Fruit fly (Drosophila melanogaster) whole organism, wandering third instar larva: ENCODE measurements around the gene Rab35.

Experiments used
- CG9705 ChIP-seq: fragments of 200-800 bp; sonication (Bioruptor generic); optimal IDR thresholded peaks from 2 replicates; lab custom pipeline; 2018; ENCODE audit warnings: missing biosample characterization, mild to moderate bottlenecking, missing genetic modification characterization
- CrebA ChIP-seq: fragments of 200-800 bp; sonication (Bioruptor generic); optimal IDR thresholded peaks from 2 replicates; lab custom pipeline; 2016; ENCODE audit warnings: missing biosample characterization, mild to moderate bottlenecking, missing genetic modification characterization, borderline replicate concordance
- Dif ChIP-seq: fragments of 200-275, 200-300 bp; sonication (Bioruptor generic); optimal IDR thresholded peaks from 2 replicates; lab custom pipeline; 2018; ENCODE audit warnings: missing biosample characterization, missing genetic modification characterization; ENCODE audit not compliant: partially characterized antibody
- HLH106 ChIP-seq: fragments of 200-800 bp; optimal IDR thresholded peaks from 3 replicates; lab custom pipeline; 2019; ENCODE audit warnings: missing biosample characterization, mild to moderate bottlenecking, missing genetic modification characterization, moderate library complexity
- Hnf4 ChIP-seq: fragments of 200-800 bp; sonication (Bioruptor generic); optimal IDR thresholded peaks from 2 replicates; lab custom pipeline; 2016; ENCODE audit warnings: missing biosample characterization, mild to moderate bottlenecking, missing genetic modification characterization
- Hr78 ChIP-seq: fragments of >200 bp; optimal IDR thresholded peaks from 2 replicates; lab custom pipeline; 2017; ENCODE audit warnings: missing biosample characterization, missing genetic modification characterization
- Hr83 ChIP-seq: fragments of 200-300 bp; sonication (Bioruptor generic); optimal IDR thresholded peaks from 2 replicates; lab custom pipeline; 2016; ENCODE audit warnings: missing biosample characterization, mild to moderate bottlenecking, missing genetic modification characterization, moderate library complexity; ENCODE audit not compliant: poor library complexity, severe bottlenecking
- Mio ChIP-seq: sonication (Bioruptor generic); optimal IDR thresholded peaks from 2 replicates; lab custom pipeline; 2016; ENCODE audit warnings: missing biosample characterization, missing genetic modification characterization
- Myc ChIP-seq: fragments of >200 bp; optimal IDR thresholded peaks from 2 replicates; lab custom pipeline; 2017
- N ChIP-seq: fragments of >200 bp; optimal IDR thresholded peaks from 2 replicates; lab custom pipeline; 2018; ENCODE audit warnings: missing biosample characterization, missing external identifiers, missing genetic modification characterization
- OdsH ChIP-seq: fragments of 200-800 bp; sonication (Bioruptor generic); optimal IDR thresholded peaks from 2 replicates; lab custom pipeline; 2016; ENCODE audit warnings: missing biosample characterization, mild to moderate bottlenecking, missing genetic modification characterization
- Rel ChIP-seq, 2 experiments: fragments of 200-800 bp; sonication (Bioruptor generic) in 1 of 2; optimal IDR thresholded peaks; 2 replicates in 1 of 2; 3 replicates in 1 of 2; lab custom pipeline; 2016 to 2019; ENCODE audit warnings: mild to moderate bottlenecking in 2 of 2, missing biosample characterization in 2 of 2, missing genetic modification characterization in 2 of 2, moderate library complexity in 1 of 2
- Sp1 ChIP-seq: fragments of 200-800 bp; sonication (Bioruptor generic); optimal IDR thresholded peaks from 3 replicates; lab custom pipeline; 2019; ENCODE audit warnings: missing biosample characterization, mild to moderate bottlenecking, missing genetic modification characterization, moderate library complexity
- Vsx2 ChIP-seq: fragments of 200-300, 225-300 bp; sonication (Bioruptor generic); optimal IDR thresholded peaks from 2 replicates; lab custom pipeline; 2018; ENCODE audit warnings: missing biosample characterization, missing genetic modification characterization; ENCODE audit not compliant: partially characterized antibody
- brk ChIP-seq: fragments of 200-800 bp; sonication (Bioruptor generic); optimal IDR thresholded peaks from 2 replicates; lab custom pipeline; 2016; ENCODE audit warnings: missing biosample characterization, mild to moderate bottlenecking, missing genetic modification characterization
- dl ChIP-seq, 2 experiments: fragments of 175-275, 200-275 bp in 1 of 2; fragments of 200-275 bp in 1 of 2; sonication (Bioruptor generic); optimal IDR thresholded peaks; lab custom pipeline; 2018; ENCODE audit warnings: mild to moderate bottlenecking in 2 of 2, missing biosample characterization in 2 of 2, missing genetic modification characterization in 2 of 2, moderate library complexity in 2 of 2; ENCODE audit not compliant: partially characterized antibody in 2 of 2, insufficient read depth in 1 of 2
- dsf ChIP-seq: sonication (Bioruptor generic); optimal IDR thresholded peaks from 2 replicates; lab custom pipeline; 2016; ENCODE audit warnings: missing biosample characterization, missing genetic modification characterization, borderline replicate concordance
- foxo ChIP-seq, 2 experiments: fragments of 200-800 bp; sonication (Bioruptor generic); optimal IDR thresholded peaks; 2 replicates in 1 of 2; 3 replicates in 1 of 2; lab custom pipeline; 2016 to 2017; ENCODE audit warnings: missing biosample characterization in 2 of 2, missing genetic modification characterization in 2 of 2
- fru ChIP-seq: fragments of 200-800 bp; sonication (Bioruptor generic); optimal IDR thresholded peaks from 3 replicates; lab custom pipeline; 2016; ENCODE audit warnings: missing biosample characterization, mild to moderate bottlenecking, missing genetic modification characterization
- h ChIP-seq: fragments of 200-800 bp; sonication (Bioruptor generic); optimal IDR thresholded peaks from 3 replicates; lab custom pipeline; 2016; ENCODE audit warnings: missing biosample characterization, mild to moderate bottlenecking, missing genetic modification characterization
- jim ChIP-seq: fragments of 175-275, 200-325 bp; sonication (Bioruptor generic); optimal IDR thresholded peaks from 2 replicates; lab custom pipeline; 2016; ENCODE audit warnings: missing biosample characterization, mild to moderate bottlenecking, missing genetic modification characterization
- lola ChIP-seq: fragments of >200 bp; optimal IDR thresholded peaks from 2 replicates; lab custom pipeline; 2017; ENCODE audit warnings: missing biosample characterization, missing genetic modification characterization
- pan ChIP-seq: fragments of >200 bp; optimal IDR thresholded peaks from 2 replicates; lab custom pipeline; 2017
- psq ChIP-seq: fragments of 200-800 bp; sonication (Bioruptor generic); optimal IDR thresholded peaks from 3 replicates; lab custom pipeline; 2017; ENCODE audit warnings: missing biosample characterization, mild to moderate bottlenecking, missing genetic modification characterization, moderate library complexity
- tai ChIP-seq: sonication (Bioruptor generic); optimal IDR thresholded peaks from 2 replicates; lab custom pipeline; 2016; ENCODE audit warnings: missing biosample characterization, missing genetic modification characterization
- usp ChIP-seq: fragments of >200 bp; optimal IDR thresholded peaks from 2 replicates; lab custom pipeline; 2017; ENCODE audit warnings: missing biosample characterization, missing genetic modification characterization
- woc ChIP-seq: sonication (Bioruptor generic); optimal IDR thresholded peaks from 2 replicates; lab custom pipeline; 2016; ENCODE audit warnings: missing biosample characterization, mild to moderate bottlenecking, missing genetic modification characterization

The Rab35 gene

DNA sequence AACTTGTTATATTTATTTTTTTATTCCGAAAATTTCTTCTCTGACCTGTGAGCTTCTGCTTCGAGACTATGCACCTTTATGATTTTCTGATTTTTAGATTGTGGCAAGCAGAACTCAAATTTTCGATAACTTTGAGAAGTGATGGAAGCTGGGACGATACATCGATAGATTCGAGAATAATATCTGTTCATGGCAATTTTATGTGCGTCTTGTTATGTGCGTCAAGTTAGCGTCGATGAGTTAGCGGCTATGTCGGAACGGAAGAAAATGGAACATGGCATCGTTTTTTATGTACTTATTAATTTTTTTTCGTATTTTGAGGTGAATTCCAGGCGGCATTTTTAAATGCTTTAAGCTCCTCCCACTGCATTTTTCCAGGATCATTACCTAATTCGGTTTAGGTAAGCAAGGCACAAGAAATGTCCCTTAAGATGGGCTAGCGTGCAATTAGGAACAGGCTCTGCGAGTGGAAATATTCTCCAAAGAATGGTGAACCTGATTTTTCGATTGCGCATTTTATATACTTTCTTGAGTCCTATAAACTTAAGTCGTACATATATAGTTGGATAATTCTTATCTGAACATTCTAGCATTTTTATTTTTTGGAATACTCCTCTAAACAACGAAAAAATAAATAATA is 6.2 kb upstream of the Rab35 start, which contains the start of gene Phf7:
TSS of gene Phf7 (minus strand) at position 58 of the 640 bp plus-strand sequence.
- TF ChIP-seq HLH106 (tag; lab: Kevin White, UChicago) (no peak), jim (GFP tag; lab: Kevin White, UChicago) (no peak), woc (GFP tag; lab: Kevin White, UChicago) (peak; percentile 50), Hnf4 (GFP tag; lab: Kevin White, UChicago) (peak; percentile 23), OdsH (GFP tag; lab: Kevin White, UChicago) (no peak), dsf (no peak), fru (GFP tag; lab: Kevin White, UChicago) (no peak), dl (GFP tag; optimal IDR thresholded peaks at IDR 0.05; lab: Kevin White, UChicago; ENCODE audit: insufficient read depth in 1 of 2, partially characterized antibody in 2 of 2) (no peak), pan (lab: Kevin White, UChicago) (no peak), Vsx2 (GFP tag; lab: Kevin White, UChicago) (no peak), Mio (GFP tag; lab: Kevin White, UChicago) (no peak), tai (no peak), Hr83 (GFP tag; lab: Kevin White, UChicago) (no peak), CrebA (GFP tag; lab: Kevin White, UChicago) (no peak), Rel (GFP tag; optimal IDR thresholded peaks at IDR 0.05; lab: Kevin White, UChicago) (no peak), Rel (tag; optimal IDR thresholded peaks at IDR 0.05; lab: Kevin White, UChicago) (peak; percentile 2)

DNA sequence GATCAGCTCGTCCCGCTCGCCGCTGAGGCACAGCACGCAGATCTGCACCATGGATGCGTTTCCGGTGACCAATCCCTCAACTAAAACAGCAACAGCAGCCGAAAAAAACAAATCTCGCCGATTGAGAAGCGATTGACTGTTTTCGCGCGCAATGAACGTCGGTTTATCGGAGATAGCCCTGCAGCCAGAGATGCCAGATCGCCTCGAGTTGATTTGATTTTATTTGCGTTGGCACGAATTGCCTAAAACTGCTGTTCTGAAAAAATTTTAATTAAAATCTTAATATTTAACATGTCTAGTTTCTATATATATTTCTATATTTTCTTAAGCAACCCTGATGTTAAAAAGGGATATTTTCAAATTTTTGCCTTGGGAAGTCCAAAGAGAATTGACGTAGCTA is 2.9 kb upstream of the Rab35 start:
- TF ChIP-seq Vsx2 (GFP tag; lab: Kevin White, UChicago) = no peak
- no peak for TF ChIP-seq brk (GFP tag; lab: Kevin White, UChicago)
- TF ChIP-seq Hnf4 (GFP tag; lab: Kevin White, UChicago) = no peak
- no peak for TF ChIP-seq jim (GFP tag; lab: Kevin White, UChicago)
- peak; percentile 21 for TF ChIP-seq HLH106 (tag; lab: Kevin White, UChicago)
- TF ChIP-seq h (GFP tag; lab: Kevin White, UChicago) = no peak
- peak in 1 of 2 experiments; percentile 5 for TF ChIP-seq foxo (GFP tag; optimal IDR thresholded peaks at IDR 0.05; lab: Kevin White, UChicago)
- TF ChIP-seq Sp1 (GFP tag; lab: Kevin White, UChicago) = no peak

DNA sequence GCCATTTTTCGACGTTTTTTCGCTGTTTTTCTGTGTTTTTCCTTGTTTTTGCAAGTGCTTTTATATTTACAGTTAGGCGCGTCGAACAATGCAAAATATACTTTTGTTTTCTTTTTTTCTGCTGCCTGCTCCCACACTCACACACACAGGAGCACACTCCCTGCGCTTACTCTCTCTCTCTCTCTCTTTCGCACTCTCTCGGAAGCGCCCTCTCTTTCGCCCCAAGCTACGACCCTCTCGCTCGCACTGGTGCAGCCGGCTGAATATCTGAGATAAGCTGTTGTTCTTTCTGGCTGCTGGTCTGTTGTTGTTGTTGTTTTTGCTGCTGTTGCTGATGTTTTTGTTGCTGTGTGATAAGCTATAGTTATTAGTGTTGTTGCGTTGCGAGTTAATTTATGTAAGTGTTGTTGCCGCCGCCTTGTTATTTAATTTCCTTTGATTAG is 708 bp downstream of the Rab35 start:
- no peak for TF ChIP-seq foxo (GFP tag; optimal IDR thresholded peaks at IDR 0.05; lab: Kevin White, UChicago)
- TF ChIP-seq CrebA (GFP tag; lab: Kevin White, UChicago) = no peak
- peak; percentile 89 for TF ChIP-seq jim (GFP tag; lab: Kevin White, UChicago)
- TF ChIP-seq Vsx2 (GFP tag; lab: Kevin White, UChicago) = no peak
- peak; percentile 77 for TF ChIP-seq Dif (GFP tag; lab: Kevin White, UChicago)
- peak in 1 of 2 experiments; percentile 86 for TF ChIP-seq dl (GFP tag; optimal IDR thresholded peaks at IDR 0.05; lab: Kevin White, UChicago; ENCODE audit: insufficient read depth in 1 of 2, partially characterized antibody in 2 of 2)
- TF ChIP-seq CG9705 = no peak
- peak; percentile 11 for TF ChIP-seq Sp1 (GFP tag; lab: Kevin White, UChicago)
- TF ChIP-seq Myc (lab: Kevin White, UChicago) = no peak
- TF ChIP-seq Rel (GFP tag; optimal IDR thresholded peaks at IDR 0.05; lab: Kevin White, UChicago) = no peak
- no peak for TF ChIP-seq Rel (tag; optimal IDR thresholded peaks at IDR 0.05; lab: Kevin White, UChicago)
- peak; percentile 62 for TF ChIP-seq Hr83 (GFP tag; lab: Kevin White, UChicago)
- no peak for TF ChIP-seq woc (GFP tag; lab: Kevin White, UChicago)
- TF ChIP-seq psq (GFP tag; lab: Kevin White, UChicago) = no peak
- TF ChIP-seq h (GFP tag; lab: Kevin White, UChicago) = peak; percentile 50
- TF ChIP-seq Hr78 (GFP tag; lab: Kevin White, UChicago) = no peak
- TF ChIP-seq, all 38 proteins: peak for 6

DNA sequence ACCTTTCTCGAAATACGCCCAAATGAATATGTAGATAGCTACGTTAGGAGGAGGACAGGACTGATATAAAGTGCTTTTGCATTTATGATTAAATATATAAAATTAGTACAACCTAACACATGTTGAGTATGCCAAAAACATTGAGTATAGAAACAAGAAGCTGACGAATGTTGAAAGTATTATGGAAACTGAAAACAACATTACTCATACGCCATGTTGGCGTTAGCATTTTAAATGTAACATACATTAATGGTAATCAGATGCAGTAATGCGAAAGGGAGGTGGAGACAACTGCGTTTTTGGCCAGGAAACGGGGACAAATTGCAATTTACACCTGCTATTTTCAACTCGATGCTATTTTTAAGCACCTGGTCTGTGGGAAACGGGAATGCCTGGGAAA is 1.2 kb downstream of the Rab35 start:
- TF ChIP-seq Dif (GFP tag; lab: Kevin White, UChicago) (no peak), N (GFP tag; lab: Kevin White, UChicago) (no peak), usp (GFP tag; lab: Kevin White, UChicago) (no peak), Mio (GFP tag; lab: Kevin White, UChicago) (no peak)

DNA sequence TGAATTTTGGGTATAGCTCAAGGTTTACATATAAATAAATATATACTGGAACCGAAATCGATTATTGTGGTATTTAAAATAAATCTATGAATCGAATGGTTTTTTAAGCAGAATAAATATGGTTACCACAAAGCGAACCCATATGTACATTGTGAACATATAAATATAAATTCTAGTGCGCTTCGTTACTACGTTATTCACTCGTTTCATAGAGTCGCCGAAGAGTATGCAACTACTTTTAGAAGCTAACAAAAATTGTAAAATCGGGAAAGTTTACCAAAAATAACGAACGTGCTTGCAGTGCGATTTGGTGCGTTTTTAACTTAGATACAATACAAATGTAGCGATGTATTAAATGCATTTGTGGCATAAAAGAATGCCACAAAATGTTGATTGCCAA is 3.7 kb downstream of the Rab35 start:
- TF ChIP-seq tai (no peak), usp (GFP tag; lab: Kevin White, UChicago) (no peak), CG9705 (no peak), Dif (GFP tag; lab: Kevin White, UChicago) (no peak), lola (GFP tag; lab: Kevin White, UChicago) (no peak), woc (GFP tag; lab: Kevin White, UChicago) (no peak)
- TF ChIP-seq, all 38 proteins: peak for 0
